Fruit fly (Drosophila melanogaster) whole organism, embryonic: ENCODE measurements around the gene CG15011.

Source experiments
- Aef1 ChIP-seq: fragments of 200-800 bp; sonication (Bioruptor generic); IDR thresholded peaks from 3 replicates; pipeline ENCODE4 v1.3.6; 2022; ENCODE audit warnings: missing biosample characterization, missing genetic modification characterization
- Asciz ChIP-seq: fragments of 200-800 bp; sonication (Bioruptor generic); optimal IDR thresholded peaks from 2 replicates; lab custom pipeline; 2017; ENCODE audit warnings: missing biosample characterization, mild to moderate bottlenecking, missing genetic modification characterization, missing genetic modification reagents
- CG10366 ChIP-seq: fragments of 200-800 bp; sonication (Bioruptor generic); IDR thresholded peaks from 2 replicates; pipeline ENCODE4 v1.3.6; 2022; ENCODE audit warnings: missing biosample characterization, missing genetic modification characterization
- CG11247 ChIP-seq: fragments of 200-800 bp; sonication (Bioruptor generic); IDR thresholded peaks from 2 replicates; pipeline ENCODE4 v1.3.6; 2022; ENCODE audit warnings: missing biosample characterization, missing genetic modification characterization
- CG11560 ChIP-seq: fragments of 200-800 bp; sonication (Bioruptor generic); IDR thresholded peaks from 3 replicates; pipeline ENCODE4 v1.3.6; 2022; ENCODE audit warnings: missing biosample characterization, missing genetic modification characterization
- CG12391 ChIP-seq: fragments of 200-800 bp; sonication (Bioruptor generic); optimal IDR thresholded peaks from 3 replicates; lab custom pipeline; 2018; ENCODE audit warnings: missing biosample characterization, mild to moderate bottlenecking, missing genetic modification characterization, moderate library complexity
- CG13287 ChIP-seq: fragments of 200-800 bp; sonication (Bioruptor generic); IDR thresholded peaks from 2 replicates; pipeline ENCODE4 v1.3.6; 2022; ENCODE audit warnings: missing biosample characterization, missing genetic modification characterization; ENCODE audit not compliant: partially characterized antibody
- CG13424 ChIP-seq: fragments of 200-800 bp; sonication (Bioruptor generic); optimal IDR thresholded peaks from 2 replicates; lab custom pipeline; 2019; ENCODE audit warnings: missing biosample characterization, mild to moderate bottlenecking, missing genetic modification characterization, moderate library complexity
- CG13894 ChIP-seq: fragments of 200-800 bp; sonication (Bioruptor generic); optimal IDR thresholded peaks from 3 replicates; lab custom pipeline; 2018; ENCODE audit warnings: missing biosample characterization, mild to moderate bottlenecking, missing genetic modification characterization, moderate library complexity
- CG14710 ChIP-seq: fragments of 200-800 bp; sonication (Bioruptor generic); optimal IDR thresholded peaks from 3 replicates; lab custom pipeline; 2019; ENCODE audit warnings: missing biosample characterization, mild to moderate bottlenecking, missing genetic modification characterization, moderate library complexity
- CG15514 ChIP-seq: fragments of 200-800 bp; sonication (Bioruptor generic); optimal IDR thresholded peaks from 3 replicates; lab custom pipeline; 2017; ENCODE audit warnings: missing biosample characterization, missing genetic modification characterization, mild to moderate bottlenecking, moderate library complexity, missing genetic modification reagents
- CG1602 ChIP-seq: fragments of 200-800 bp; sonication (Bioruptor generic); optimal IDR thresholded peaks from 3 replicates; lab custom pipeline; 2016; ENCODE audit warnings: missing biosample characterization, missing genetic modification characterization
- CG1603 ChIP-seq: fragments of 200-800 bp; sonication (Bioruptor generic); optimal IDR thresholded peaks from 2 replicates; lab custom pipeline; 2019; ENCODE audit warnings: missing biosample characterization, mild to moderate bottlenecking, missing genetic modification characterization, moderate library complexity
- CG18262 ChIP-seq: fragments of 200-800 bp; optimal IDR thresholded peaks from 3 replicates; lab custom pipeline; 2019; ENCODE audit warnings: missing biosample characterization, mild to moderate bottlenecking, missing genetic modification characterization, moderate library complexity
- CG34224 ChIP-seq: fragments of 200-800 bp; sonication (Bioruptor generic); IDR thresholded peaks from 3 replicates; pipeline ENCODE4 v1.3.6; 2022; ENCODE audit warnings: missing biosample characterization, missing genetic modification characterization; ENCODE audit not compliant: partially characterized antibody
- CG34422 ChIP-seq: fragments of 200-800 bp; sonication (Bioruptor generic); IDR thresholded peaks from 3 replicates; pipeline ENCODE4 v1.3.6; 2022; ENCODE audit warnings: missing biosample characterization, missing genetic modification characterization
- CG7271 ChIP-seq: fragments of 200-800 bp; sonication (Bioruptor generic); optimal IDR thresholded peaks from 2 replicates; lab custom pipeline; 2018; ENCODE audit warnings: missing biosample characterization, mild to moderate bottlenecking, missing genetic modification characterization, moderate library complexity
- CG7745 ChIP-seq: fragments of 200-800 bp; sonication (Bioruptor generic); optimal IDR thresholded peaks from 2 replicates; lab custom pipeline; 2018; ENCODE audit warnings: missing biosample characterization, mild to moderate bottlenecking, missing genetic modification characterization, moderate library complexity
- CG8359 ChIP-seq: fragments of 200-800 bp; sonication (Bioruptor generic); optimal IDR thresholded peaks from 2 replicates; lab custom pipeline; 2017; ENCODE audit warnings: missing biosample characterization, mild to moderate bottlenecking, missing genetic modification characterization, borderline replicate concordance
- D19B ChIP-seq: fragments of 200-800 bp; sonication (Bioruptor generic); optimal IDR thresholded peaks from 2 replicates; lab custom pipeline; 2017; ENCODE audit warnings: missing biosample characterization, mild to moderate bottlenecking, missing genetic modification characterization
- Dfd ChIP-seq, 2 experiments: fragments of >200 bp; optimal IDR thresholded peaks; 2 replicates each; lab custom pipeline; 2017; ENCODE audit warnings: missing biosample characterization in 2 of 2, missing genetic modification characterization in 2 of 2
- Doc3 ChIP-seq: fragments of 200-800 bp; sonication (Bioruptor generic); IDR thresholded peaks from 3 replicates; pipeline ENCODE4 v1.3.6; 2022; ENCODE audit warnings: missing biosample characterization, missing genetic modification characterization; ENCODE audit not compliant: partially characterized antibody
- HmgZ ChIP-seq: fragments of 200-800 bp; sonication (Bioruptor generic); optimal IDR thresholded peaks from 2 replicates; lab custom pipeline; 2018; ENCODE audit warnings: missing biosample characterization, mild to moderate bottlenecking, missing genetic modification characterization
- Hr78 ChIP-seq, 2 experiments: fragments of 200-800 bp in 1 of 2; fragments of >200 bp in 1 of 2; sonication (Bioruptor generic) in 1 of 2; optimal IDR thresholded peaks; 2 replicates each; lab custom pipeline; 2017 to 2019; ENCODE audit warnings: missing biosample characterization in 2 of 2, missing genetic modification characterization in 2 of 2, mild to moderate bottlenecking in 1 of 2, moderate library complexity in 1 of 2
- NC2β ChIP-seq: fragments of 200-800 bp; sonication (Bioruptor generic); optimal IDR thresholded peaks from 2 replicates; lab custom pipeline; 2016; ENCODE audit warnings: missing biosample characterization, missing genetic modification characterization
- Neu2 ChIP-seq: fragments of 200-800 bp; sonication (Bioruptor generic); optimal IDR thresholded peaks from 3 replicates; lab custom pipeline; 2016; ENCODE audit warnings: missing biosample characterization, missing genetic modification characterization, borderline replicate concordance
- NfI ChIP-seq: fragments of 200-800 bp; sonication (Bioruptor generic); optimal IDR thresholded peaks from 3 replicates; lab custom pipeline; 2018; ENCODE audit warnings: missing biosample characterization, mild to moderate bottlenecking, missing genetic modification characterization, moderate library complexity
- Oaz ChIP-seq: fragments of 200-800 bp; sonication (Bioruptor generic); IDR thresholded peaks from 2 replicates; pipeline ENCODE4 v1.3.6; 2022; ENCODE audit warnings: missing biosample characterization, missing genetic modification characterization
- Pdp1 ChIP-seq, 2 experiments: fragments of 200-800 bp; sonication (Bioruptor generic); optimal IDR thresholded peaks; 3 replicates each; lab custom pipeline; 2016; ENCODE audit warnings: missing biosample characterization in 2 of 2, missing genetic modification characterization in 2 of 2, mild to moderate bottlenecking in 1 of 2, moderate library complexity in 1 of 2
- Rfx ChIP-seq: fragments of 200-800 bp; sonication (Bioruptor generic); IDR thresholded peaks from 2 replicates; pipeline ENCODE4 v1.3.6; 2022; ENCODE audit warnings: missing biosample characterization, missing genetic modification characterization
- Sry-δ ChIP-seq: fragments of 200-800 bp; sonication (Bioruptor generic); optimal IDR thresholded peaks from 2 replicates; lab custom pipeline; 2016; ENCODE audit warnings: missing biosample characterization, missing genetic modification characterization
- Taf1 ChIP-seq: fragments of 200-800 bp; sonication (Bioruptor generic); IDR thresholded peaks from 2 replicates; pipeline ENCODE4 v1.3.6; 2022; ENCODE audit warnings: missing biosample characterization, missing genetic modification characterization
- ab ChIP-seq: fragments of 200-800 bp; sonication (Bioruptor generic); optimal IDR thresholded peaks from 2 replicates; lab custom pipeline; 2016; ENCODE audit warnings: missing biosample characterization, missing genetic modification characterization
- bbx ChIP-seq: fragments of 200-800 bp; sonication (Bioruptor generic); IDR thresholded peaks from 2 replicates; pipeline ENCODE4 v1.3.6; 2022; ENCODE audit warnings: missing biosample characterization, missing genetic modification characterization; ENCODE audit not compliant: partially characterized antibody
- bigmax ChIP-seq: fragments of 200-800 bp; sonication (Bioruptor generic); optimal IDR thresholded peaks from 2 replicates; lab custom pipeline; 2018; ENCODE audit warnings: missing biosample characterization, mild to moderate bottlenecking, missing genetic modification characterization
- crol ChIP-seq: fragments of 200-800 bp; sonication (Bioruptor generic); IDR thresholded peaks from 2 replicates; pipeline ENCODE4 v1.3.6; 2022; ENCODE audit warnings: missing biosample characterization, missing genetic modification characterization
- crp ChIP-seq, 2 experiments: fragments of 200-800 bp; sonication (Bioruptor generic); optimal IDR thresholded peaks; 2 replicates in 1 of 2; 3 replicates in 1 of 2; lab custom pipeline; 2017; ENCODE audit warnings: missing biosample characterization in 2 of 2, missing genetic modification characterization in 2 of 2, mild to moderate bottlenecking in 1 of 2, moderate library complexity in 1 of 2
- eve ChIP-seq, 2 experiments: fragments of >200 bp; optimal IDR thresholded peaks; 2 replicates each; lab custom pipeline; 2017; ENCODE audit warnings: missing biosample characterization in 2 of 2, missing genetic modification characterization in 2 of 2
- hb ChIP-seq: fragments of 200-800 bp; sonication (Bioruptor generic); IDR thresholded peaks from 3 replicates; pipeline ENCODE4 v1.3.6; 2022; ENCODE audit warnings: missing biosample characterization, missing genetic modification characterization; ENCODE audit not compliant: partially characterized antibody
- otp ChIP-seq: fragments of 200-800 bp; sonication (Bioruptor generic); IDR thresholded peaks from 3 replicates; pipeline ENCODE4, ENCODE4 v1.3.6; 2022; ENCODE audit warnings: missing biosample characterization, missing genetic modification characterization
- row ChIP-seq: fragments of 200-800 bp; sonication (Bioruptor generic); IDR thresholded peaks from 3 replicates; pipeline ENCODE4 v1.3.6; 2022; ENCODE audit warnings: missing biosample characterization, missing genetic modification characterization
- slou ChIP-seq: fragments of 200-800 bp; sonication (Bioruptor generic); optimal IDR thresholded peaks from 3 replicates; lab custom pipeline; 2016; ENCODE audit warnings: missing biosample characterization, missing genetic modification characterization
- sna ChIP-seq: fragments of 200-800 bp; sonication (Bioruptor generic); IDR thresholded peaks from 2 replicates; pipeline ENCODE4 v1.3.6; 2022; ENCODE audit warnings: missing biosample characterization, missing genetic modification characterization; ENCODE audit not compliant: partially characterized antibody
- so ChIP-seq: fragments of 200-800 bp; sonication (Bioruptor generic); IDR thresholded peaks from 3 replicates; pipeline ENCODE4 v1.3.6; 2022; ENCODE audit warnings: missing biosample characterization, missing genetic modification characterization
- stwl ChIP-seq: fragments of 200-800 bp; sonication (Bioruptor generic); optimal IDR thresholded peaks from 3 replicates; lab custom pipeline; 2018; ENCODE audit warnings: missing biosample characterization, mild to moderate bottlenecking, missing genetic modification characterization, moderate library complexity
- yki ChIP-seq: fragments of >200 bp; optimal IDR thresholded peaks from 3 replicates; lab custom pipeline; 2018
- zen ChIP-seq: fragments of 200-800 bp; sonication (Bioruptor generic); optimal IDR thresholded peaks from 3 replicates; lab custom pipeline; 2018; ENCODE audit warnings: missing biosample characterization, mild to moderate bottlenecking, missing genetic modification characterization, moderate library complexity
- zf30C ChIP-seq: fragments of 200-800 bp; sonication (Bioruptor generic); optimal IDR thresholded peaks from 3 replicates; lab custom pipeline; 2018; ENCODE audit warnings: missing biosample characterization, mild to moderate bottlenecking, missing genetic modification characterization

Gene CG15011

dm6 chr3L:4283428-4284089 is 24.6 kb upstream of the CG15011 start, which contains the start of the genes srw and CG1316 (continued):
- TF ChIP-seq hb (GFP tag; lab: Robert Waterston, UW) (no peak), NC2β (GFP tag; lab: Kevin White, UChicago) (no peak), Doc3 (GFP tag; lab: Robert Waterston, UW) (0 out of 3 replicates have a peak, but pooled peaks have one; percentile 16), Neu2 (GFP tag; lab: Kevin White, UChicago) (no peak), Taf1 (GFP tag; lab: Robert Waterston, UW) (no peak), CG1603 (tag; lab: Kevin White, UChicago) (peak; percentile 52), CG7271 (tag; lab: Kevin White, UChicago) (no peak), zf30C (GFP tag; lab: Kevin White, UChicago) (no peak), CG13894 (tag; lab: Kevin White, UChicago) (no peak), CG18262 (tag; lab: Kevin White, UChicago) (no peak), eve (GFP tag; optimal IDR thresholded peaks at IDR 0.05; lab: Kevin White, UChicago) (no peak), Pdp1 (GFP tag; optimal IDR thresholded peaks at IDR 0.05; lab: Kevin White, UChicago) (no peak), Aef1 (GFP tag; lab: Robert Waterston, UW) (no peak), CG11560 (tag; lab: Robert Waterston, UW) (no peak), row (GFP tag; lab: Robert Waterston, UW) (peak; percentile 55; the same call in 1 of the 3 replicates), slou (no peak), CG13424 (tag; lab: Kevin White, UChicago) (no peak), ab (GFP tag; lab: Kevin White, UChicago) (no peak), bbx (GFP tag; lab: Robert Waterston, UW) (peak; percentile 60), NfI (GFP tag; lab: Kevin White, UChicago) (no peak), D19B (GFP tag; lab: Kevin White, UChicago) (no peak), Oaz (GFP tag; lab: Robert Waterston, UW) (no peak), CG10366 (GFP tag; lab: Robert Waterston, UW) (no peak), CG12391 (no peak), CG11247 (GFP tag; lab: Robert Waterston, UW) (no peak), Dfd (GFP tag; optimal IDR thresholded peaks at IDR 0.05; lab: Kevin White, UChicago) (no peak), bigmax (GFP tag; lab: Kevin White, UChicago) (peak; percentile 43), stwl (tag; lab: Kevin White, UChicago) (peak; percentile 23), crol (no peak), CG7745 (tag; lab: Kevin White, UChicago) (no peak), Asciz (GFP tag; lab: Kevin White, UChicago) (no peak), sna (no peak), zen (tag; lab: Kevin White, UChicago) (no peak), HmgZ (peak; percentile 54), CG34422 (GFP tag; lab: Robert Waterston, UW) (peak; percentile 57; the same call in 1 of the 3 replicates), CG8359 (GFP tag; lab: Kevin White, UChicago) (no peak), Hr78 (GFP tag; optimal IDR thresholded peaks at IDR 0.05; lab: Kevin White, UChicago) (no peak), CG13287 (GFP tag; lab: Robert Waterston, UW) (peak; percentile 49), otp (GFP tag; lab: Robert Waterston, UW) (no peak), crp (GFP tag; optimal IDR thresholded peaks at IDR 0.05; lab: Kevin White, UChicago) (no peak), Rfx (GFP tag; lab: Robert Waterston, UW) (0 out of 2 replicates have a peak, but pooled peaks have one; percentile 38), CG14710 (peak; percentile 20), so (GFP tag; lab: Robert Waterston, UW) (no peak), CG15514 (peak; percentile 99), Sry-δ (GFP tag; lab: Kevin White, UChicago) (peak; percentile 81), yki (no peak), CG1602 (GFP tag; lab: Kevin White, UChicago) (no peak), CG34224 (GFP tag; lab: Robert Waterston, UW) (peak; percentile 44; the same call in 1 of the 3 replicates)
